Worm (Caenorhabditis elegans) whole organism, young adult: ENCODE measurements around the gene K04C2.5.

Experiments
- attf-5 ChIP-seq: fragments of 200-800 bp; sonication (Bioruptor generic); optimal IDR thresholded peaks from 2 replicates; lab custom pipeline; 2018; ENCODE audit warnings: mild to moderate bottlenecking, missing genetic modification characterization, missing compliant biosample characterization
- bed-1 ChIP-seq: fragments of 200-800 bp; sonication (Bioruptor generic); IDR thresholded peaks from 2 replicates; pipeline ENCODE4 v1.3.6; 2022; ENCODE audit warnings: missing genetic modification reagents, missing genetic modification characterization, missing compliant biosample characterization
- dpl-1 ChIP-seq: fragments of 150-350 bp; optimal IDR thresholded peaks from 2 replicates; lab custom pipeline; 2014; ENCODE audit warnings: missing biosample characterization, missing genetic modification reagents, missing genetic modification characterization
- hlh-12 ChIP-seq: sonication (generic microtip); optimal IDR thresholded peaks from 2 replicates; lab custom pipeline; 2016; ENCODE audit warnings: missing genetic modification characterization, missing compliant biosample characterization
- snpc-4 ChIP-seq, 5 experiments: fragments of 150-350 bp in 1 of 5; sonication (generic microtip) in 4 of 5; optimal IDR thresholded peaks; 2 replicates each; lab custom pipeline; 2014 to 2018; ENCODE audit warnings: missing genetic modification characterization in 5 of 5, missing biosample characterization in 3 of 5, antibody characterized with exemption in 2 of 5, mild to moderate bottlenecking in 2 of 5, missing compliant biosample characterization in 2 of 5, missing genotype in 2 of 5, moderate library complexity in 2 of 5, missing genetic modification reagents in 1 of 5
- zim-3 ChIP-seq: sonication (generic microtip); optimal IDR thresholded peaks from 2 replicates; lab custom pipeline; 2017; ENCODE audit warnings: mild to moderate bottlenecking, missing genetic modification characterization, moderate library complexity, missing compliant biosample characterization

DNA sequence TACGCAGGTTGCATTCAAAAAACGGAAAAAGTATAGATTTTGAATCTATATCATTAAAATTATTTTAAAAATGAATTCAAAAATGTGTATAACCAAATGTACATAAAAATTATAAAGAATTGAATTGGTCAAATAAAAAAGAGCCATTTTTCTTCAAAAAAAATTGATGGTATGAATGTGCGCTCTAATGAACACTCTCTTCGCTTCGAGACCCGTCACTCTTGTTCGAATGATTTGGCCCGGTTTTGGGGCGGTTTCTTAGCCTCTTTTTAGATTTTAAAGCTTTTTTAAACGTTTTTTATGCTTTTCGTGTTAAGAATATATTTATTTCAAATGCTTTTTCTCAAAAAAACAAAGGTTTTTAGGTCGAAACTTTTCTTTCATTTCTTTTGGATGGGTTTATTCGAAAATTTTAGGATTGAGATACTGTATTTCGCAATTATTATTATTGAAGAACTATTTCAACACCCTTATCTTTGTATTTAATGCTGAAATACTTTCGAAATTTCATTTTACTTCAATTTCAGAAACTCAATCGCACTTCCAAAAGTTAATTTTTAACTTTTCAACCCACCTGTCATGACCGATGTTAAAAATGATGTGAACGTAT lies 38.2 kb upstream of the K04C2.5 start, which contains the start of gene inf-1:
- no peak for TF ChIP-seq zim-3
- TF ChIP-seq hlh-12 = no peak
- peak; percentile 46 for TF ChIP-seq dpl-1 (GFP tag; lab: Kevin White, UChicago)
- TF ChIP-seq attf-5 (GFP tag; lab: Kevin White, UChicago) = no peak
- no peak for TF ChIP-seq snpc-4 (GFP tag; optimal IDR thresholded peaks at IDR 0.05; lab: Kevin White, UChicago)
- TF ChIP-seq snpc-4 (tag; optimal IDR thresholded peaks at IDR 0.05; lab: Kevin White, UChicago) = no peak
- no peak for TF ChIP-seq bed-1
